Worm (Caenorhabditis elegans): ENCODE measurements around the gene srh-36.

Gene srh-36

ce11 chrV:2803258-2803657 lies 18.2 kb downstream of the srh-36 start:
- TF ChIP-seq pha-4 (tag; optimal IDR thresholded peaks at IDR 0.05) (no peak), blmp-1 (tag; optimal IDR thresholded peaks at IDR 0.05) (no peak), bed-3 (GFP tag; optimal IDR thresholded peaks at IDR 0.05) (no peak), ceh-39 (tag; optimal IDR thresholded peaks at IDR 0.05) (no peak), ztf-11 (tag; optimal IDR thresholded peaks at IDR 0.05) (no peak), elt-3 (tag; optimal IDR thresholded peaks at IDR 0.05) (no peak), hlh-1 (tag; optimal IDR thresholded peaks at IDR 0.05) (no peak), unc-120 (tag; optimal IDR thresholded peaks at IDR 0.05; ENCODE audit: poor library complexity, severe bottlenecking) (peak; percentile 53)

ce11 chrV:2801955-2802354 lies 19.5 kb downstream of the srh-36 start:
- TF ChIP-seq tbx-8 (GFP tag; optimal IDR thresholded peaks at IDR 0.05) (no peak), ceh-43 (GFP tag; optimal IDR thresholded peaks at IDR 0.05) (no peak), ces-1 (GFP tag; optimal IDR thresholded peaks at IDR 0.05) (no peak), zip-8 (tag; optimal IDR thresholded peaks at IDR 0.05) (peak; percentile 13), mab-5 (tag; optimal IDR thresholded peaks at IDR 0.05) (no peak), hlh-1 (tag; optimal IDR thresholded peaks at IDR 0.05) (peak; percentile 48), M03D4.4 (tag; optimal IDR thresholded peaks at IDR 0.05) (no peak), pha-4 (tag; optimal IDR thresholded peaks at IDR 0.05) (no peak), flh-1 (GFP tag; optimal IDR thresholded peaks at IDR 0.05) (no peak)

DNA sequence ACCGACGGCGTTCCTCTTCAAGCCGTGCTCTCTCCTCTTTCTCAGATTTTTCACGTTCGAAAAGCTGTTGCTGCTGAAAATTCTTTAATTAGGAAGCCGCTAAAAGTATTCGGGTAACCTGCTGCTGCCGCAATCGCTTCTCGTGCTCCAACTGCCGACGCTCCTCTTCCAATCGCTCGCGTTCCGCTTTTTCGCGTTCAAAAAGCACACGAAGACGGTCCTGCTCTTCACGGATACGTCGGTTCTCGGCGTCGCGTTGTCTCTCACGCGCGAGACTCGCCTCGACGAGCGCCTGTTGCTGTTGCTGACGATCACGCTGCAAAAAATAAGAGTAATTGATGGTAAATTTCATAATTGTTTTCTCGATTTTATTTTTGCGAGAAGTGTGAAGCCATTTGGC lies 20.8 kb downstream of the srh-36 start:
- TF ChIP-seq flh-1 (GFP tag; optimal IDR thresholded peaks at IDR 0.05): no peak
- TF ChIP-seq sem-2 (GFP tag; optimal IDR thresholded peaks at IDR 0.05): no peak
- TF ChIP-seq nhr-76 (tag; optimal IDR thresholded peaks at IDR 0.05): no peak
- no peak for TF ChIP-seq bed-3 (GFP tag; optimal IDR thresholded peaks at IDR 0.05)
- TF ChIP-seq ztf-11 (tag; optimal IDR thresholded peaks at IDR 0.05): no peak
- TF ChIP-seq lin-13 (tag; optimal IDR thresholded peaks at IDR 0.05): no peak
- TF ChIP-seq lsy-2 (tag; optimal IDR thresholded peaks at IDR 0.05): no peak

DNA sequence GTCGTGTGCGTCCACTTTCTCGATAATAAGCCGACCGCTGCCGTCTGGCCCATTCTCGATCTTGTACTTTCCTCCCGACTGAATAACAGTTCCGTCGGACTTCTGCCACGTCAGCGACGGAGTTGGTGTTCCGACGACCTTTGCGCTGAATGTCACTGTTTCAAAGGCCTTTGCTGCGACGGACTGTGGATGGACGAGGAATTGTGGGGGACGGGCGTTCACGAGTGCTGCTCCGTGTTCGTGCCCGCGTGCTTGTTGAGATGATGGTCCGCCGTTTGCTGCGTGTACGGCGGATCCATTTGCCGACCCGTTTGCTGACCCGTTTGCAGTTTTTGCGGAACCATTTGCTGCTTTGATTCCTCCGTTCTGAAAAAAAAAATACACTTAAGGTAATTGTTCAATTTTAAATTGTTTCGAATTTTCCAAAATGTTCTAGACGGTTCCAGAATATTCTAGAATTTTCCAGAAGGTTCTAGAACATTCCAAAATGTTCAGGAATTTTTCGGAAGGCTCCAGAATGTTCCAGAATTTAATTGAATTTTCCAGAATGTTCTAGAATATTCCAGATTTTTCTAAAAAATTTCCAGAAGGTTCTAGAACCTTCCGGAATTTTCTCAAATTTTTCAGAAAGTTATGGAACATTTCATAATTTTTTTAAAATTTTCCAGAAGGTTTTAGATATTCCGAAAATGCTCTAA lies 22.1 kb downstream of the srh-36 start:
- no peak for TF ChIP-seq ces-1 (GFP tag; optimal IDR thresholded peaks at IDR 0.05)
- TF ChIP-seq nhr-28 (tag; optimal IDR thresholded peaks at IDR 0.05): no peak
- no peak for TF ChIP-seq nhr-237 (tag; optimal IDR thresholded peaks at IDR 0.05)
- TF ChIP-seq mep-1 (tag; optimal IDR thresholded peaks at IDR 0.05): no peak
- TF ChIP-seq pha-4 (tag; optimal IDR thresholded peaks at IDR 0.05): no peak
- TF ChIP-seq mab-5 (tag; optimal IDR thresholded peaks at IDR 0.05): no peak
- TF ChIP-seq cnd-1 (tag; optimal IDR thresholded peaks at IDR 0.05): no peak
- TF ChIP-seq elt-1 (tag; optimal IDR thresholded peaks at IDR 0.05; ENCODE audit: borderline replicate concordance, insufficient read depth): no peak
- no peak for TF ChIP-seq sptf-1 (tag; optimal IDR thresholded peaks at IDR 0.05)
- no peak for TF ChIP-seq lsy-2 (tag; optimal IDR thresholded peaks at IDR 0.05)
- no peak for TF ChIP-seq ceh-43 (GFP tag; optimal IDR thresholded peaks at IDR 0.05)
- TF ChIP-seq tbx-8 (GFP tag; optimal IDR thresholded peaks at IDR 0.05): no peak

DNA sequence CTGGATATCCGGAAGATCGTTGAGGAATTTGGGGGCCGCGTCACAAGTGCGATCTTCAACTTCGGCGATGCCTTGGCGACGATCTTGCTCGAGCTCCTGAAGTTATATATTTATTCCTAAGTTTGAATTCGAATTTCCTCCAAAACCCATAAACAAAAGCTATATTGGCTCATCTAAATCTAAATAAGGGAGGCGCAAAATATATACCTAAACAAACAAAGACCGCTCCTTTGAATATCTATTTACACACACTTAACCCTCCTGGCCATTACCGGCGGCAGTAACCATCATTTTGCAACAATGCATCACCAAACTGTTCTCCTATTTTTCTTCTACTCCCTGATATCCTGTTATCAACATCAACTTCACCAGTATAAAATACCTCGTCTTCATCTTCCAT lies 25.5 kb downstream of the srh-36 start, which contains the start of gene F54E2.2:
F54E2.2 (plus strand) TSS at position 301 of the 400 bp plus-strand sequence.
- TF ChIP-seq ham-2 (GFP tag; optimal IDR thresholded peaks at IDR 0.05): no peak
- TF ChIP-seq elt-1 (tag; optimal IDR thresholded peaks at IDR 0.05; ENCODE audit: borderline replicate concordance, insufficient read depth): no peak
- TF ChIP-seq tbx-8 (GFP tag; optimal IDR thresholded peaks at IDR 0.05): no peak
- TF ChIP-seq unc-62 (GFP tag; optimal IDR thresholded peaks at IDR 0.05): no peak
- TF ChIP-seq mab-5 (tag; optimal IDR thresholded peaks at IDR 0.05): no peak
- TF ChIP-seq mls-2 (tag; optimal IDR thresholded peaks at IDR 0.05): no peak
- TF ChIP-seq drap-1 (GFP tag; optimal IDR thresholded peaks at IDR 0.05): no peak
- no peak for TF ChIP-seq ztf-11 (tag; optimal IDR thresholded peaks at IDR 0.05)
- no peak for TF ChIP-seq bed-3 (GFP tag; optimal IDR thresholded peaks at IDR 0.05)
- TF ChIP-seq elt-3 (tag; optimal IDR thresholded peaks at IDR 0.05): no peak
- TF ChIP-seq sptf-1 (tag; optimal IDR thresholded peaks at IDR 0.05): no peak
- no peak for TF ChIP-seq nhr-237 (tag; optimal IDR thresholded peaks at IDR 0.05)
- TF ChIP-seq nhr-2 (tag; optimal IDR thresholded peaks at IDR 0.05): no peak
